Fruit fly (Drosophila melanogaster): ENCODE measurements around the gene Sfp26Ac.

Sfp26Ac gene

DNA sequence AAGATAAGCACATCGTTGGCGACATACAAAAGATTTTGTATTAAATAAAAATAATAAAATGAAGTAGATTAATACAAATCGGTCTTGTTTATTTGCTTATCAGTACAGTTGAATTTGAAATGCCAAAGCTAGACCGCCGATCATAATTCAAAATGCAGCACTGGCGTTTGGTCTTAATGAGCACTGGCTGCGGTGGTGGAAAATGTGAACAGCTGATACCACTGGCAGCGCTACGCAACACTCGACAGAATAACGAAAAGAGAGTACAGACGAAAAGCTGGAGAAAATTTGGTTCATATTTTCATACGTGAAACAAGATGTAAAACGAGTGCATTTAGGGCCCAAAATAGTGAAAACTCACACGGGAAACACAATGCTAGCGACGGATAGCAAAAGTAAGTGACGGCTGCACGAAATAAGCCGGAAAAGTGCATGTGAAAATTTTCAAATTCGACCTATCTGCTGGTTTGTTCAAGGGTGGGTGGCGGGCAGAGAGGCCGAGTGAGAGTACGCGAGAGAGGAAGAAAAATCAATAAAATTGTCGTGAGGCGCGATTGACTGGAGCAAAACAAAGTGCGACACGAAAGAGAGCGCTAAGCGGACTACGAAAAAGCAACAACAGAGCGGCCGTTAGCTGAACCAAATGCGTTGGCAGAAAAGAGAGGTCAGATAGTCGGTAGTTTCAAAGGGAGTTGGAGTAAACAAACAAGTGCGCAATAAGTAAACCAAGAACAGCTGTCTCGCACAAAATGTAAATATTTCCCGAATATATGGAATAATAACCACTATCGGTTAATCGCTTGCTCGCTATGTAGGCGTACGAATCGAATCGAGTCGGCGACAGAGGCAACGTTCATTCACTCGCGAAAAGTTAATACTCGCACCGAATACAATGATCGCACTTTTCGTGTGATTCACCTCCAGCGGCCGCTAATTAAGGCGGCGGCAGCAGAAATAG is 22.6 kb upstream of the Sfp26Ac start, which contains the start of gene bchs (continued):
- peak; percentile 96 for TF ChIP-seq Awh (GFP tag; IDR thresholded peaks at IDR 0.05)
- peak; percentile 88 for TF ChIP-seq Mes4 (GFP tag; optimal IDR thresholded peaks at IDR 0.05)
- peak; percentile 98 for TF ChIP-seq fd64A (GFP tag; optimal IDR thresholded peaks at IDR 0.05)
- TF ChIP-seq CG1024 (GFP tag; IDR thresholded peaks at IDR 0.05), result peak; percentile 80; the same call in 1 of the 2 replicates
- peak; percentile 67 for TF ChIP-seq CG7928 (GFP tag; optimal IDR thresholded peaks at IDR 0.05)
- TF ChIP-seq zf30C (GFP tag; optimal IDR thresholded peaks at IDR 0.05), result peak; percentile 41
- peak; percentile 75 for TF ChIP-seq ERR (GFP tag; optimal IDR thresholded peaks at IDR 0.05)
- TF ChIP-seq CG8765 (GFP tag; IDR thresholded peaks at IDR 0.05), result no peak
- peak; percentile 60 for TF ChIP-seq CG9817 (tag; optimal IDR thresholded peaks at IDR 0.05)
- TF ChIP-seq CG7745 (tag; optimal IDR thresholded peaks at IDR 0.05), result peak; percentile 75
- TF ChIP-seq CG13624 (GFP tag; optimal IDR thresholded peaks at IDR 0.05), result peak; percentile 92
- 0 out of 2 replicates have a peak, but pooled peaks have one; percentile 19 for TF ChIP-seq CG7372 (GFP tag; IDR thresholded peaks at IDR 0.05)
- no peak for TF ChIP-seq CG11504 (tag; optimal IDR thresholded peaks at IDR 0.05)
- peak; percentile 39 for TF ChIP-seq CG13287 (GFP tag; IDR thresholded peaks at IDR 0.05; ENCODE audit: partially characterized antibody)
- TF ChIP-seq Hr78 (GFP tag; optimal IDR thresholded peaks at IDR 0.05), result peak in 1 of 2 experiments; percentile 81
- no peak for TF ChIP-seq dan (GFP tag; IDR thresholded peaks at IDR 0.05)
- peak; percentile 71 for TF ChIP-seq kay (GFP tag; optimal IDR thresholded peaks at IDR 0.05)
- TF ChIP-seq Max (GFP tag; optimal IDR thresholded peaks at IDR 0.05), result peak; percentile 83
- TF ChIP-seq Lpt (GFP tag; optimal IDR thresholded peaks at IDR 0.05), result no peak
- TF ChIP-seq CG1529 (GFP tag; optimal IDR thresholded peaks at IDR 0.05), result peak; percentile 93
- no peak for TF ChIP-seq vfl (GFP tag; optimal IDR thresholded peaks at IDR 0.05)
- TF ChIP-seq twi (tag; optimal IDR thresholded peaks at IDR 0.05), result no peak
- TF ChIP-seq PHDP (tag; optimal IDR thresholded peaks at IDR 0.05), result peak; percentile 92
- TF ChIP-seq slp2 (GFP tag; optimal IDR thresholded peaks at IDR 0.05), result peak; percentile 64
- TF ChIP-seq yki (optimal IDR thresholded peaks at IDR 0.05), result no peak
- TF ChIP-seq CG31224 (GFP tag; IDR thresholded peaks at IDR 0.05), result peak; percentile 54
- peak; percentile 84 for TF ChIP-seq pzg (GFP tag; optimal IDR thresholded peaks at IDR 0.05)
- peak; percentile 59 for TF ChIP-seq Atf3 (GFP tag; optimal IDR thresholded peaks at IDR 0.05)
- TF ChIP-seq nau (GFP tag; optimal IDR thresholded peaks at IDR 0.05), result no peak
- TF ChIP-seq Tbp (GFP tag; optimal IDR thresholded peaks at IDR 0.05), result no peak
- peak; percentile 57; the same call in 1 of the 3 replicates for TF ChIP-seq dysf (GFP tag; IDR thresholded peaks at IDR 0.05)
- no peak for TF ChIP-seq Hr39 (optimal IDR thresholded peaks at IDR 0.05)
- peak; percentile 88; the same call in 1 of the 2 replicates for TF ChIP-seq HLH3B (GFP tag; IDR thresholded peaks at IDR 0.05)
- TF ChIP-seq Atf-2 (GFP tag; optimal IDR thresholded peaks at IDR 0.05), result peak; percentile 79
- peak; percentile 81 for TF ChIP-seq Sox102F (GFP tag; optimal IDR thresholded peaks at IDR 0.05)
- peak; percentile 79 for TF ChIP-seq CG10654 (GFP tag; optimal IDR thresholded peaks at IDR 0.05)
- peak; percentile 75 for TF ChIP-seq CG5245 (GFP tag; optimal IDR thresholded peaks at IDR 0.05)
- no peak for TF ChIP-seq H15 (GFP tag; IDR thresholded peaks at IDR 0.05)
- TF ChIP-seq az2 (GFP tag; optimal IDR thresholded peaks at IDR 0.05), result peak; percentile 42
- 0 out of 4 replicates have a peak, but pooled peaks have one; percentile 69 for TF ChIP-seq chinmo (GFP tag; IDR thresholded peaks at IDR 0.05; ENCODE audit: partially characterized antibody)
- peak; percentile 92 for TF ChIP-seq CG11723 (GFP tag; optimal IDR thresholded peaks at IDR 0.05)
- TF ChIP-seq gt (GFP tag; IDR thresholded peaks at IDR 0.05), result no peak
- peak; percentile 86; the same call in 2 of the 3 replicates for TF ChIP-seq so (GFP tag; IDR thresholded peaks at IDR 0.05)
- TF ChIP-seq Asciz (GFP tag; optimal IDR thresholded peaks at IDR 0.05), result peak; percentile 99
- no peak for TF ChIP-seq CG7839 (tag; optimal IDR thresholded peaks at IDR 0.05)
- TF ChIP-seq CG1602 (GFP tag; optimal IDR thresholded peaks at IDR 0.05), result peak; percentile 65
- TF ChIP-seq sim (GFP tag; IDR thresholded peaks at IDR 0.05), result peak; percentile 92
- peak; percentile 87 for TF ChIP-seq da (GFP tag; optimal IDR thresholded peaks at IDR 0.05)
- peak; percentile 12 for TF ChIP-seq CG31388 (GFP tag; optimal IDR thresholded peaks at IDR 0.05)
